Fruit fly (Drosophila melanogaster): ENCODE measurements around the gene CG42259.

CG42259 gene

DNA sequence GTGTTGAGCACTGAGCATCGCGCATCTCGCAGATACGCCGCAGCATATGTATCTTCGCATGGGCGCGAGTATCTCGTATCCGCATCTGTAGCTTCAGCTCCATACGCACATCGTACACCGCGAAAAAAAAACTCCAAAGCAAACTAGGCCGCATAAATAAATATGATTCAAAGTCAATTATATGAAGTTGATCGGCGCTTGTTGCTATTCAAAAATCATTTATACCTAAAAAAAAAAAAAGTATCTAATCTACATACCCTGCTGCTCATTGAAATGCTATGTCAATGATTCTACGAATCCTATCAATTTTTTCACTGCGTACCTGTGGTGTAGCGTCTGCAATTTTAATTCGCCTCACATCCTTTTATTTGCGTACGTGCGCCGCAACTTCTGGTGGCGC lies 34.7 kb downstream of the CG42259 start:
- TF ChIP-seq fru (GFP tag; optimal IDR thresholded peaks at IDR 0.05) (peak; percentile 13), dmrt93B (GFP tag; optimal IDR thresholded peaks at IDR 0.05) (no peak), N (GFP tag; optimal IDR thresholded peaks at IDR 0.05) (no peak), Dif (GFP tag; optimal IDR thresholded peaks at IDR 0.05; ENCODE audit: partially characterized antibody) (no peak), jim (GFP tag; optimal IDR thresholded peaks at IDR 0.05) (no peak), GATAd (GFP tag; optimal IDR thresholded peaks at IDR 0.05) (no peak), tai (GFP tag; optimal IDR thresholded peaks at IDR 0.05) (no peak), Myc (optimal IDR thresholded peaks at IDR 0.05) (no peak), pan (optimal IDR thresholded peaks at IDR 0.05) (no peak), OdsH (GFP tag; optimal IDR thresholded peaks at IDR 0.05) (no peak), Vsx2 (GFP tag; optimal IDR thresholded peaks at IDR 0.05; ENCODE audit: partially characterized antibody) (no peak), Rel (GFP tag; optimal IDR thresholded peaks at IDR 0.05) (no peak), Rel (tag; optimal IDR thresholded peaks at IDR 0.05) (no peak), HLH106 (tag; optimal IDR thresholded peaks at IDR 0.05) (no peak), brk (GFP tag; optimal IDR thresholded peaks at IDR 0.05) (no peak), Hr83 (GFP tag; optimal IDR thresholded peaks at IDR 0.05; ENCODE audit: poor library complexity, severe bottlenecking) (no peak), ey (GFP tag; optimal IDR thresholded peaks at IDR 0.05) (no peak), woc (GFP tag; optimal IDR thresholded peaks at IDR 0.05) (no peak), sage (GFP tag; optimal IDR thresholded peaks at IDR 0.05) (no peak), Dfd (GFP tag; optimal IDR thresholded peaks at IDR 0.05) (no peak), CrebA (GFP tag; optimal IDR thresholded peaks at IDR 0.05; ENCODE audit: borderline replicate concordance) (no peak), dl (GFP tag; optimal IDR thresholded peaks at IDR 0.05; ENCODE audit: insufficient read depth in 1 of 2, partially characterized antibody in 2 of 2) (no peak), psq (GFP tag; optimal IDR thresholded peaks at IDR 0.05) (no peak), br (GFP tag; optimal IDR thresholded peaks at IDR 0.05) (peak; percentile 11), sv (GFP tag; optimal IDR thresholded peaks at IDR 0.05) (no peak), usp (GFP tag; optimal IDR thresholded peaks at IDR 0.05) (no peak), Sp1 (GFP tag; optimal IDR thresholded peaks at IDR 0.05) (no peak), Hnf4 (GFP tag; optimal IDR thresholded peaks at IDR 0.05) (no peak), rgr (GFP tag; optimal IDR thresholded peaks at IDR 0.05) (peak; percentile 0), lola (GFP tag; optimal IDR thresholded peaks at IDR 0.05) (no peak), Abd-B (GFP tag; optimal IDR thresholded peaks at IDR 0.05) (no peak), CG32264 (GFP tag; optimal IDR thresholded peaks at IDR 0.05) (no peak), dsf (GFP tag; optimal IDR thresholded peaks at IDR 0.05; ENCODE audit: borderline replicate concordance) (no peak), Jra (GFP tag; optimal IDR thresholded peaks at IDR 0.05) (no peak), CG9705 (GFP tag; optimal IDR thresholded peaks at IDR 0.05) (no peak), foxo (GFP tag; optimal IDR thresholded peaks at IDR 0.05) (peak in 1 of 2 experiments; percentile 4)

DNA sequence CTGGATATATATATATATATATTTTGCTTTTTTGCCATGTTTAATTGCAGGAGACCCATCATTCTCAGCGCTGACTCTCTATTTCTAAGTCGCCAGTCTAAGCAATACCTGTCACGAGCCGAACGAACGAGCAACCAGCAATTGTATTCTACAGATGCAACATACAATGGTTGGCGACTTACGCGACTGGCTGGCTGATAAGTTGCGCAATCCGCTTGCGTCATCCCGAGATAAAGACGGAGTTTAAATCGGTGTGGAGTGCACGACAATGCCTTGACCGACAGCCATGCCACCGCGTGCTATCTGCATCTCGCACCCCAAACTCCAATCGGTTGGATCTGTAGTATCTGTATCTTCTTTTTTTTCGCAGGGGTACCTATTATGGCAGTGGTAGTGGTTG lies 36.4 kb downstream of the CG42259 start:
- no peak for TF ChIP-seq Myc (optimal IDR thresholded peaks at IDR 0.05)
- no peak for TF ChIP-seq rgr (GFP tag; optimal IDR thresholded peaks at IDR 0.05)
- TF ChIP-seq sage (GFP tag; optimal IDR thresholded peaks at IDR 0.05): no peak
- TF ChIP-seq GATAd (GFP tag; optimal IDR thresholded peaks at IDR 0.05): no peak
- no peak for TF ChIP-seq N (GFP tag; optimal IDR thresholded peaks at IDR 0.05)
- no peak for TF ChIP-seq br (GFP tag; optimal IDR thresholded peaks at IDR 0.05)
- TF ChIP-seq Rel (GFP tag; optimal IDR thresholded peaks at IDR 0.05): no peak
- TF ChIP-seq Rel (tag; optimal IDR thresholded peaks at IDR 0.05): no peak

DNA sequence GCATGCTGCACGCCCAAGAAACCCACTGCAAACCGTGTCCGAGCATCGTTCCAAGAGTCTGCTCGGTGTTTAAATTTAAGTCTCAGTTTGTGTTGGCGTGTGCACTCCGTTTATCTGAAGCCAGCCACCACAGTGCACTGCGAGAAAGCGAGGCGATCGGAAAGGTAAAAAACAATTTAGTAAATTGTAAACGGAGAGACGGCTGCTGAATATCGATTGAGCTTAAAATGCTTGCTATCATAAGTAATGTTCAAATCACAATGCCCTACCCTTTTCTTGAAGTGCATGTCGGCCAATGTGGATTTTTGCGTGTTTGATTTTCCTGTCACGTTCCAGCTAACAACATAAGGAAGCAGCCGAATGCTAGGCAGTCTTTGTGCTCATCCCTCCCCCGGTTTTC lies 37.1 kb downstream of the CG42259 start:
- TF ChIP-seq ey (GFP tag; optimal IDR thresholded peaks at IDR 0.05) (peak; percentile 38), woc (GFP tag; optimal IDR thresholded peaks at IDR 0.05) (no peak), usp (GFP tag; optimal IDR thresholded peaks at IDR 0.05) (no peak), br (GFP tag; optimal IDR thresholded peaks at IDR 0.05) (peak; percentile 11), OdsH (GFP tag; optimal IDR thresholded peaks at IDR 0.05) (peak; percentile 3), N (GFP tag; optimal IDR thresholded peaks at IDR 0.05) (no peak), fru (GFP tag; optimal IDR thresholded peaks at IDR 0.05) (peak; percentile 28), psq (GFP tag; optimal IDR thresholded peaks at IDR 0.05) (peak; percentile 4), foxo (GFP tag; optimal IDR thresholded peaks at IDR 0.05) (peak in 1 of 2 experiments; percentile 47), HLH106 (tag; optimal IDR thresholded peaks at IDR 0.05) (peak; percentile 2), h (GFP tag; optimal IDR thresholded peaks at IDR 0.05) (peak; percentile 43), rgr (GFP tag; optimal IDR thresholded peaks at IDR 0.05) (peak; percentile 52)

All from whole organism, wandering third instar larva.